Worm (Caenorhabditis elegans) whole organism, L1 larva: ENCODE results near the gene clec-228.

Experiments
- C34B4.2 ChIP-seq: sonication (generic microtip); optimal IDR thresholded peaks from 2 replicates; lab custom pipeline; 2017; ENCODE audit warnings: mild to moderate bottlenecking, missing genetic modification characterization, missing compliant biosample characterization
- aha-1 ChIP-seq: fragments of 150-350 bp; optimal IDR thresholded peaks from 2 replicates; lab custom pipeline; 2014; ENCODE audit warnings: missing biosample characterization, missing genetic modification characterization
- alr-1 ChIP-seq: fragments of 200-800 bp; sonication (Bioruptor generic); optimal IDR thresholded peaks from 2 replicates; lab custom pipeline; 2018; ENCODE audit warnings: borderline replicate concordance, mild to moderate bottlenecking, missing genetic modification characterization, missing compliant biosample characterization
- ama-1 ChIP-seq: fragments of 150-350 bp; optimal IDR thresholded peaks from 2 replicates; lab custom pipeline; 2014
- blmp-1 ChIP-seq: fragments of 150-350 bp; optimal IDR thresholded peaks from 2 replicates; lab custom pipeline; 2014; ENCODE audit warnings: missing biosample characterization, missing genetic modification characterization
- ceh-8 ChIP-seq: fragments of 200-800 bp; sonication (Bioruptor generic); optimal IDR thresholded peaks from 2 replicates; lab custom pipeline; 2018; ENCODE audit warnings: mild to moderate bottlenecking, missing genetic modification characterization, moderate library complexity, missing compliant biosample characterization
- ceh-82 ChIP-seq, 3 experiments: fragments of 150-350 bp in 1 of 3; sonication (generic microtip) in 2 of 3; optimal IDR thresholded peaks; 2 replicates each; lab custom pipeline; 2014 to 2017; ENCODE audit warnings: missing biosample characterization in 3 of 3, missing genetic modification characterization in 3 of 3
- ceh-90 ChIP-seq: sonication (generic microtip); optimal IDR thresholded peaks from 2 replicates; lab custom pipeline; 2016; ENCODE audit warnings: missing genetic modification characterization, missing compliant biosample characterization
- dpl-1 ChIP-seq, 3 experiments: fragments of 150-350 bp in 2 of 3; sonication (generic microtip) in 1 of 3; optimal IDR thresholded peaks; 2 replicates each; lab custom pipeline; 2014 to 2017; ENCODE audit warnings: missing biosample characterization in 3 of 3, missing genetic modification characterization in 3 of 3, missing genetic modification reagents in 3 of 3
- efl-1 ChIP-seq, 4 experiments: fragments of 150-350 bp; optimal IDR thresholded peaks in 3 of 4; peaks in 1 of 4; 1 replicate in 1 of 4; 2 replicates in 3 of 4; lab custom pipeline; 2014; ENCODE audit warnings: missing biosample characterization in 2 of 4, missing genetic modification characterization in 2 of 4, missing genetic modification reagents in 2 of 4
- egl-13 ChIP-seq: sonication (generic microtip); optimal IDR thresholded peaks from 2 replicates; lab custom pipeline; 2016; ENCODE audit warnings: missing genotype, missing genetic modification reagents, missing genetic modification characterization, missing compliant biosample characterization
- egl-27 ChIP-seq, 2 experiments: fragments of 150-350 bp in 1 of 2; sonication (generic microtip); optimal IDR thresholded peaks; 3 replicates each; lab custom pipeline; 2017 to 2018; ENCODE audit warnings: missing biosample characterization in 2 of 2, missing genetic modification characterization in 2 of 2, missing genetic modification reagents in 2 of 2
- elt-2 ChIP-seq: sonication (generic microtip); optimal IDR thresholded peaks from 2 replicates; lab custom pipeline; 2016; ENCODE audit warnings: missing genetic modification characterization, mild to moderate bottlenecking, inconsistent platforms, missing compliant biosample characterization, missing genetic modification reagents
- elt-3 ChIP-seq, 6 experiments: fragments of 150-350 bp in 1 of 6; sonication (generic microtip); optimal IDR thresholded peaks; 2 replicates each; lab custom pipeline; 2017 to 2018; ENCODE audit warnings: missing biosample characterization in 6 of 6, missing genetic modification characterization in 6 of 6, inconsistent platforms in 1 of 6
- grh-1 ChIP-seq: fragments of 200-800 bp; sonication (Bioruptor generic); IDR thresholded peaks from 2 replicates; pipeline ENCODE4 v1.3.6; 2022; ENCODE audit warnings: missing genetic modification reagents, missing genetic modification characterization, missing compliant biosample characterization
- hlh-4 ChIP-seq: sonication (generic microtip); optimal IDR thresholded peaks from 2 replicates; lab custom pipeline; 2016; ENCODE audit warnings: mild to moderate bottlenecking, missing genetic modification characterization, missing compliant biosample characterization
- jun-1 ChIP-seq: fragments of 150-350 bp; optimal IDR thresholded peaks from 2 replicates; lab custom pipeline; 2014; ENCODE audit warnings: missing biosample characterization, missing genetic modification reagents, missing genetic modification characterization
- lin-15B ChIP-seq: fragments of 150-350 bp; sonication (generic microtip); optimal IDR thresholded peaks from 3 replicates; lab custom pipeline; 2014; ENCODE audit warnings: missing biosample characterization, missing genetic modification characterization
- lin-39 ChIP-seq: fragments of 150-350 bp; optimal IDR thresholded peaks from 2 replicates; lab custom pipeline; 2014; ENCODE audit warnings: missing biosample characterization, missing genetic modification reagents, missing genetic modification characterization
- lir-3 ChIP-seq: sonication (generic microtip); optimal IDR thresholded peaks from 2 replicates; lab custom pipeline; 2016; ENCODE audit warnings: mild to moderate bottlenecking, missing genetic modification characterization, moderate library complexity, missing compliant biosample characterization; ENCODE audit not compliant: poor library complexity
- mab-9 ChIP-seq: fragments of 200-800 bp; sonication (Bioruptor generic); IDR thresholded peaks from 2 replicates; pipeline ENCODE4 v1.3.6; 2022; ENCODE audit warnings: missing genetic modification reagents, missing genetic modification characterization, missing compliant biosample characterization
- nhr-12 ChIP-seq: sonication (generic microtip); optimal IDR thresholded peaks from 2 replicates; lab custom pipeline; 2017; ENCODE audit warnings: missing biosample characterization, missing genetic modification characterization
- nhr-20 ChIP-seq: sonication (generic microtip); optimal IDR thresholded peaks from 2 replicates; lab custom pipeline; 2016; ENCODE audit warnings: mild to moderate bottlenecking, missing genetic modification characterization, missing compliant biosample characterization
- nhr-71 ChIP-seq: sonication (generic microtip); optimal IDR thresholded peaks from 2 replicates; lab custom pipeline; 2016; ENCODE audit warnings: mild to moderate bottlenecking, missing genetic modification characterization, moderate library complexity, missing compliant biosample characterization
- nhr-90 ChIP-seq: sonication (generic microtip); optimal IDR thresholded peaks from 2 replicates; lab custom pipeline; 2016; ENCODE audit warnings: mild to moderate bottlenecking, missing genetic modification characterization, missing compliant biosample characterization; ENCODE audit not compliant: poor library complexity
- pag-3 ChIP-seq: sonication (generic microtip); optimal IDR thresholded peaks from 2 replicates; lab custom pipeline; 2017; ENCODE audit warnings: missing genetic modification characterization, mild to moderate bottlenecking, missing compliant biosample characterization, antibody characterized with exemption, borderline replicate concordance; ENCODE audit not compliant: insufficient read depth
- pax-3 ChIP-seq: fragments of 200-800 bp; sonication (Bioruptor generic); optimal IDR thresholded peaks from 2 replicates; lab custom pipeline; 2018; ENCODE audit warnings: mild to moderate bottlenecking, missing genetic modification characterization, moderate library complexity, missing compliant biosample characterization
- skn-1 ChIP-seq: fragments of 150-350 bp; optimal IDR thresholded peaks from 2 replicates; lab custom pipeline; 2014; ENCODE audit warnings: missing biosample characterization, missing genetic modification characterization
- sox-4 ChIP-seq: sonication (generic microtip); optimal IDR thresholded peaks from 2 replicates; lab custom pipeline; 2016; ENCODE audit warnings: missing genetic modification characterization, missing compliant biosample characterization
- sptf-1 ChIP-seq: fragments of 150-350 bp; optimal IDR thresholded peaks from 2 replicates; lab custom pipeline; 2014; ENCODE audit warnings: missing biosample characterization, missing genetic modification characterization
- sup-37 ChIP-seq: fragments of 200-800 bp; sonication (Bioruptor generic); optimal IDR thresholded peaks from 2 replicates; lab custom pipeline; 2018; ENCODE audit warnings: mild to moderate bottlenecking, missing genetic modification characterization, missing compliant biosample characterization
- unc-30 ChIP-seq: sonication (generic microtip); optimal IDR thresholded peaks from 2 replicates; lab custom pipeline; 2017; ENCODE audit warnings: missing biosample characterization, missing genetic modification characterization
- unc-62 ChIP-seq: fragments of 150-350 bp; optimal IDR thresholded peaks from 2 replicates; lab custom pipeline; 2014; ENCODE audit warnings: missing biosample characterization, missing genetic modification reagents, missing genetic modification characterization
- unc-86 ChIP-seq: sonication (generic microtip); optimal IDR thresholded peaks from 2 replicates; lab custom pipeline; 2016; ENCODE audit warnings: missing genetic modification characterization, missing compliant biosample characterization
- unc-98 ChIP-seq: fragments of 200-800 bp; sonication (Bioruptor generic); IDR thresholded peaks from 2 replicates; pipeline ENCODE4 v1.3.6; 2022; ENCODE audit warnings: missing genetic modification characterization, missing compliant biosample characterization
- xbp-1 ChIP-seq: sonication (generic microtip); optimal IDR thresholded peaks from 2 replicates; lab custom pipeline; 2016; ENCODE audit warnings: missing genetic modification characterization, missing compliant biosample characterization
- zag-1 ChIP-seq: fragments of 150-350 bp; optimal IDR thresholded peaks from 2 replicates; lab custom pipeline; 2014; ENCODE audit warnings: missing biosample characterization, missing genetic modification characterization
- ztf-11 ChIP-seq, 2 experiments: sonication (generic microtip); optimal IDR thresholded peaks; 2 replicates each; lab custom pipeline; 2016 to 2017; ENCODE audit warnings: missing genetic modification characterization in 2 of 2, missing biosample characterization in 1 of 2, missing compliant biosample characterization in 1 of 2

The clec-228 gene

DNA sequence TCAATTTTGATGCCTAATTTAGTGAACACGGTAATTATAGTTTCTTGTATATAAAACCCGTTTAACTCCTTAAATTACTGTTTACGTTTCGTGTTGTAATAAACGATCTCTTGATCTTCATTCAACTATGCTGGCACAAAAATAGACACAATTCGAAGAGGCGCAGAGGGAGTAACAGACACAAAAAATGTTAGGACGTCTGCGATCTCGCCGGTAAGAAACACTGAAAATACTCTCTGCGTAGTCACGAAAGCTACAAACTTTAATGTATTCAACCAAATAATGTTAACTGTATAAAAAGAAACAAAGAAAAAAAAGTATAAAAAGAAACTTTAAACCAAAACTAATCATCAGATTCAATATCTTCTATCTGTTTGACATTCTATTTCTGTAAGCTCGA, 41.6 kb upstream of the clec-228 start, which contains the start of gene dhs-23:
Gene dhs-23, plus strand, starts transcription at position 363 of the 400 bp plus-strand sequence.
- no peak for TF ChIP-seq efl-1 (optimal IDR thresholded peaks at IDR 0.05; lab: Kevin White, UChicago)
- TF ChIP-seq efl-1 (GFP tag; optimal IDR thresholded peaks at IDR 0.05 in 1 of 2; lab: Kevin White, UChicago), result peak in 1 of 2 experiments; percentile 29
- TF ChIP-seq ceh-90 (tag; lab: Kevin White, UChicago), result no peak
- TF ChIP-seq nhr-20 (tag; lab: Kevin White, UChicago), result peak; percentile 54

ce11 chrV:15379817-15380216, 40.6 kb upstream of the clec-228 start, which contains the start of gene srh-251:
Gene srh-251 (minus strand): TSS chrV:15379917.
- TF ChIP-seq lin-15B (tag; lab: Kevin White, UChicago) (no peak), ceh-82 (tag; optimal IDR thresholded peaks at IDR 0.05; lab: Kevin White, UChicago) (no peak), lir-3 (tag; lab: Kevin White, UChicago) (no peak), grh-1 (GFP tag; lab: Robert Waterston, UW) (no peak), mab-9 (GFP tag; lab: Robert Waterston, UW) (no peak), sptf-1 (tag; lab: Kevin White, UChicago) (no peak), C34B4.2 (tag; lab: Kevin White, UChicago) (no peak), pag-3 (tag; lab: Kevin White, UChicago) (no peak), xbp-1 (tag; lab: Kevin White, UChicago) (no peak), pax-3 (no peak)

ce11 chrV:15377903-15378302, 38.6 kb upstream of the clec-228 start, which contains the start of gene srh-122:
Gene srh-122 (minus strand): TSS chrV:15378003.
- TF ChIP-seq skn-1 (tag; lab: Kevin White, UChicago) (no peak), jun-1 (no peak), unc-62 (no peak), elt-2 (no peak), unc-30 (tag; lab: Kevin White, UChicago) (no peak)

- TF ChIP-seq hlh-4 (tag; lab: Kevin White, UChicago) (no peak), dpl-1 (GFP tag; optimal IDR thresholded peaks at IDR 0.05; lab: Kevin White, UChicago) (no peak), pag-3 (tag; lab: Kevin White, UChicago) (no peak), egl-13 (tag; lab: Kevin White, UChicago) (no peak), ceh-90 (tag; lab: Kevin White, UChicago) (no peak), zag-1 (tag; lab: Kevin White, UChicago) (no peak), pax-3 (no peak), egl-27 (tag; optimal IDR thresholded peaks at IDR 0.05; lab: Kevin White, UChicago) (no peak), ceh-8 (GFP tag; lab: Kevin White, UChicago) (no peak), grh-1 (GFP tag; lab: Robert Waterston, UW) (no peak), sox-4 (tag; lab: Kevin White, UChicago) (no peak), xbp-1 (tag; lab: Kevin White, UChicago) (no peak)
These were observed 37.0 kb upstream of the clec-228 start, which contains the start of gene srh-52 for ce11 chrV:15376223-15376622. Gene srh-52 (minus strand): TSS chrV:15376323.

DNA sequence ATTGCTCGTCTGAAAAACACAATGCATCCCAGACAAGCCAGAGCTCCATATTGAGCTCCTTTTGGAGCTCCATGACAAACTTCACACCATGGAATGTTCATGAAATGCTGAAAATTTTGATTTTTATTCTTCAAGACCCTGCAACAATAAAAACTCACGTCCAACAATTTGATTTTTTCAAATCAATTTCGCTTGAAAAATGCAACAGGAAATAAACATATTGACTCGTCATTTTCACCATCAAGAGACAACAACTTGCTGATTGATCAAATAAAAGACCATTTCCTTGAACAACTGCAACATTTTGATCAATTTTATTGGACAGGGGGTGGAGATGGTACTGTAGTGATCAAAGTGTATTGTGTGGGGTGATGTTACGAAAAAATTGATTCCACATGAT, 30.4 kb upstream of the clec-228 start, which contains the start of gene nhr-269:
Gene nhr-269, minus strand, starts transcription at position 101 of the 400 bp plus-strand sequence.
- TF ChIP-seq unc-30 (tag; lab: Kevin White, UChicago) (no peak), nhr-90 (tag; lab: Kevin White, UChicago) (no peak), dpl-1 (GFP tag; optimal IDR thresholded peaks at IDR 0.05; lab: Kevin White, UChicago) (no peak), unc-98 (GFP tag; lab: Robert Waterston, UW) (no peak), mab-9 (GFP tag; lab: Robert Waterston, UW) (no peak), ama-1 (lab: Kevin White, UChicago) (no peak), egl-13 (tag; lab: Kevin White, UChicago) (no peak), C34B4.2 (tag; lab: Kevin White, UChicago) (no peak), unc-86 (tag; lab: Kevin White, UChicago) (no peak), lin-39 (tag; lab: Kevin White, UChicago) (no peak), zag-1 (tag; lab: Kevin White, UChicago) (no peak), alr-1 (tag; lab: Kevin White, UChicago) (no peak), nhr-71 (tag; lab: Kevin White, UChicago) (no peak), unc-62 (no peak), aha-1 (tag; lab: Kevin White, UChicago) (no peak), blmp-1 (tag; lab: Kevin White, UChicago) (no peak), ztf-11 (tag; optimal IDR thresholded peaks at IDR 0.05; lab: Kevin White, UChicago) (no peak), elt-3 (tag; optimal IDR thresholded peaks at IDR 0.05; lab: Kevin White, UChicago) (no peak), nhr-12 (no peak), sup-37 (GFP tag; lab: Kevin White, UChicago) (no peak)
